Fruit fly (Drosophila melanogaster) Kc167 (cell line): ENCODE data around the gene CG42847.

ENCODE experiments used
- Myc ChIP-seq: fragments of >200 bp; optimal IDR thresholded peaks from 2 replicates; lab custom pipeline; 2017; ENCODE audit warnings: missing external identifiers
- insv ChIP-seq: fragments of >200 bp; optimal IDR thresholded peaks from 3 replicates; lab custom pipeline; 2018; ENCODE audit warnings: missing external identifiers
- psq ChIP-seq: fragments of >200 bp; optimal IDR thresholded peaks from 2 replicates; lab custom pipeline; 2017; ENCODE audit warnings: missing external identifiers
- ttk ChIP-seq: sonication (Bioruptor generic); optimal IDR thresholded peaks from 2 replicates; lab custom pipeline; 2017; ENCODE audit warnings: missing external identifiers

dm6 chr2L:9467392-9467791, 39.7 kb downstream of the CG42847 start:
- TF ChIP-seq ttk (no peak), psq (no peak), Myc (no peak), insv (lab: Kevin White, UChicago) (no peak)
